Worm (Caenorhabditis elegans) whole organism, L4/young adult: ENCODE results near the gene T14B4.5.

Source experiments
- W03F9.2 ChIP-seq: fragments of 150-350 bp; optimal IDR thresholded peaks from 2 replicates; lab custom pipeline; 2014; ENCODE audit warnings: missing biosample characterization, missing genetic modification characterization
- dao-5 ChIP-seq: sonication (generic microtip); optimal IDR thresholded peaks from 2 replicates; lab custom pipeline; 2016; ENCODE audit warnings: missing genotype, missing genetic modification characterization, moderate library complexity, missing compliant biosample characterization
- him-1 ChIP-seq: sonication (generic microtip); optimal IDR thresholded peaks from 2 replicates; lab custom pipeline; 2016; ENCODE audit warnings: missing genotype, missing genetic modification reagents, missing genetic modification characterization, missing compliant biosample characterization

DNA sequence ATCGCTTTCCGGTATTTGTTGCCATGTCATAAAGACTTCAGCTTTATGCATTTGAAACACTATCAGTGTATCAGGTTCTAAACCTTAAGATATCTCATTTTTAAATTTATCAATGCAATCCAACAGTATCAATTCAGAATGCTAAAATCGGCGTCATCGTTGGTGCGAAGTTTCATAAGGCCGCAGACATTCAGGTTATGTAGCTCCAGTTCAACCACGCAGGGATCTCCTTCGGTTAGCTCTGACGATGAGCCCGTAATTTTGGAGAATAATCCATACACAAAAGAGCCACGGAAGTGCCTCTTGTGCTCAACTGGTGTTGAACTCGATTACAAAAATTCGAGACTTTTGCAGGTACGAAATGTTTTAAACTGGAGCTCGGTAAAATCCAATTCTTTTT is 19.4 kb downstream of the T14B4.5 start, which contains the start of gene mrps-18.C:
- TF ChIP-seq him-1 (tag; lab: Kevin White, UChicago) (no peak), W03F9.2 (tag; lab: Kevin White, UChicago) (no peak), dao-5 (tag; lab: Kevin White, UChicago) (no peak)
